Fruit fly (Drosophila melanogaster): ENCODE results near the gene CG2310.
A peak's percentile ranks its signal among the peaks of the same experiment; 100 is the strongest.

CG2310 gene

dm6 chr3R:29489209-29489608, 4.1 kb downstream of the CG2310 start, which contains the start of the genes CG2321 and CG2006 (continued):
- TF ChIP-seq CG15696 (tag; optimal IDR thresholded peaks at IDR 0.05) (peak; percentile 62), Aef1 (GFP tag; IDR thresholded peaks at IDR 0.05) (peak; percentile 49; the same call in 1 of the 3 replicates), slbo (GFP tag; IDR thresholded peaks at IDR 0.05) (peak; percentile 79), Usf (GFP tag; optimal IDR thresholded peaks at IDR 0.05) (no peak), CG3847 (GFP tag; IDR thresholded peaks at IDR 0.05) (peak; percentile 79), CG7963 (GFP tag; IDR thresholded peaks at IDR 0.05; ENCODE audit: partially characterized antibody) (no peak; the same call in 2 of the 3 replicates), cad (GFP tag; optimal IDR thresholded peaks at IDR 0.05) (no peak), Doc2 (GFP tag; IDR thresholded peaks at IDR 0.05) (no peak), NC2β (GFP tag; optimal IDR thresholded peaks at IDR 0.05) (peak; percentile 53), CG1832 (GFP tag; optimal IDR thresholded peaks at IDR 0.05) (no peak)

- TF ChIP-seq ttk (GFP tag; IDR thresholded peaks at IDR 0.05) (no peak), CG12299 (tag; optimal IDR thresholded peaks at IDR 0.05) (peak; percentile 40), Atf-2 (GFP tag; optimal IDR thresholded peaks at IDR 0.05) (no peak), zfh1 (GFP tag; IDR thresholded peaks at IDR 0.05) (peak; percentile 49; the same call in 2 of the 3 replicates), Myb (GFP tag; optimal IDR thresholded peaks at IDR 0.05) (no peak), CG2712 (tag; optimal IDR thresholded peaks at IDR 0.05) (peak; percentile 1), ranshi (GFP tag; IDR thresholded peaks at IDR 0.05) (peak; percentile 10; the same call in 1 of the 2 replicates), CG13424 (tag; optimal IDR thresholded peaks at IDR 0.05) (peak; percentile 6), CG15514 (GFP tag; optimal IDR thresholded peaks at IDR 0.05) (peak; percentile 23), CG3281 (GFP tag; optimal IDR thresholded peaks at IDR 0.05) (peak; percentile 59), CG18599 (GFP tag; optimal IDR thresholded peaks at IDR 0.05) (peak; percentile 40), PHDP (tag; optimal IDR thresholded peaks at IDR 0.05) (peak; percentile 43), Vsx1 (GFP tag; optimal IDR thresholded peaks at IDR 0.05) (peak; percentile 57), Hmr (GFP tag; optimal IDR thresholded peaks at IDR 0.05) (peak; percentile 42), ab (GFP tag; optimal IDR thresholded peaks at IDR 0.05) (no peak), CG2875 (GFP tag; optimal IDR thresholded peaks at IDR 0.05) (no peak), vvl (GFP tag; IDR thresholded peaks at IDR 0.05) (peak; percentile 38; the same call in 1 of the 2 replicates), knrl (GFP tag; IDR thresholded peaks at IDR 0.05; ENCODE audit: partially characterized antibody) (no peak), dimm (GFP tag; IDR thresholded peaks at IDR 0.05) (no peak), Nf-YC (tag; optimal IDR thresholded peaks at IDR 0.05) (no peak), ase (GFP tag; IDR thresholded peaks at IDR 0.05) (no peak), lab (GFP tag; optimal IDR thresholded peaks at IDR 0.05) (peak; percentile 69), ATbp (GFP tag; optimal IDR thresholded peaks at IDR 0.05) (peak; percentile 87), CG15696 (tag; optimal IDR thresholded peaks at IDR 0.05) (peak; percentile 25), CG1529 (GFP tag; optimal IDR thresholded peaks at IDR 0.05) (peak; percentile 33), CG10147 (GFP tag; optimal IDR thresholded peaks at IDR 0.05) (peak; percentile 19), Spps (tag; optimal IDR thresholded peaks at IDR 0.05) (peak; percentile 8), HHEX (GFP tag; optimal IDR thresholded peaks at IDR 0.05) (peak; percentile 31), Fer1 (GFP tag; optimal IDR thresholded peaks at IDR 0.05) (peak; percentile 20), Xrp1 (GFP tag; IDR thresholded peaks at IDR 0.05) (peak; percentile 50), hkb (optimal IDR thresholded peaks at IDR 0.05) (no peak), hkb (GFP tag; IDR thresholded peaks at IDR 0.05) (0 out of 2 replicates have a peak, but pooled peaks have one; percentile 43), klu (GFP tag; IDR thresholded peaks at IDR 0.05) (no peak), ewg (GFP tag; optimal IDR thresholded peaks at IDR 0.05) (peak; percentile 6), CG33213 (GFP tag; optimal IDR thresholded peaks at IDR 0.05) (peak; percentile 19), grn (GFP tag; optimal IDR thresholded peaks at IDR 0.05) (peak; percentile 38), CTCF (GFP tag; optimal IDR thresholded peaks at IDR 0.05) (no peak), CG3407 (GFP tag; optimal IDR thresholded peaks at IDR 0.05) (peak; percentile 61), CG10209 (GFP tag; optimal IDR thresholded peaks at IDR 0.05) (peak; percentile 26), crol (GFP tag; IDR thresholded peaks at IDR 0.05) (no peak), ro (GFP tag; IDR thresholded peaks at IDR 0.05) (no peak), CG7963 (GFP tag; IDR thresholded peaks at IDR 0.05; ENCODE audit: partially characterized antibody) (no peak)
These were observed 13.4 kb downstream of the CG2310 start for dm6 chr3R:29479922-29480321.
